Worm (Caenorhabditis elegans): ENCODE measurements around the gene F43D2.3.

Gene F43D2.3

ce11 chrV:14640769-14641168 lies 9.1 kb downstream of the F43D2.3 start, which contains the start of gene C54G10.1:
TSS of gene C54G10.1 (plus strand) at chrV:14641101.
- TF ChIP-seq hnd-1 (tag; optimal IDR thresholded peaks at IDR 0.05) (no peak), tra-4 (tag; optimal IDR thresholded peaks at IDR 0.05) (no peak), B0310.2 (tag; optimal IDR thresholded peaks at IDR 0.05) (no peak), pes-1 (GFP tag; IDR thresholded peaks at IDR 0.05) (no peak), ets-7 (tag; optimal IDR thresholded peaks at IDR 0.05) (no peak), tbx-37 (GFP tag; conservative IDR thresholded peaks at IDR 0.05) (no peak), sea-1 (GFP tag; conservative IDR thresholded peaks at IDR 0.05) (no peak), flt-1 (GFP tag; IDR thresholded peaks at IDR 0.05) (no peak), ceh-13 (GFP tag; optimal IDR thresholded peaks at IDR 0.05) (no peak), ceh-36 (tag; optimal IDR thresholded peaks at IDR 0.05) (no peak), tbx-11 (GFP tag; IDR thresholded peaks at IDR 0.05) (no peak), ama-1 (optimal IDR thresholded peaks at IDR 0.05) (no peak), F13C5.2 (tag; optimal IDR thresholded peaks at IDR 0.05) (no peak), hmbx-1 (tag; optimal IDR thresholded peaks at IDR 0.05) (no peak)

ce11 chrV:14642016-14642415 lies 10.3 kb downstream of the F43D2.3 start:
- TF ChIP-seq hmg-4 (GFP tag; optimal IDR thresholded peaks at IDR 0.05), result no peak
- TF ChIP-seq pes-1 (GFP tag; IDR thresholded peaks at IDR 0.05), result no peak
- TF ChIP-seq aly-1 (tag; optimal IDR thresholded peaks at IDR 0.05), result no peak
- TF ChIP-seq tbx-11 (GFP tag; IDR thresholded peaks at IDR 0.05), result no peak
- no peak for TF ChIP-seq B0310.2 (tag; optimal IDR thresholded peaks at IDR 0.05)
- TF ChIP-seq ama-1 (optimal IDR thresholded peaks at IDR 0.05), result no peak
- TF ChIP-seq tra-4 (tag; optimal IDR thresholded peaks at IDR 0.05), result no peak
- TF ChIP-seq hmbx-1 (tag; optimal IDR thresholded peaks at IDR 0.05), result no peak
- no peak for TF ChIP-seq flt-1 (GFP tag; IDR thresholded peaks at IDR 0.05)
- TF ChIP-seq hnd-1 (tag; optimal IDR thresholded peaks at IDR 0.05), result no peak
- TF ChIP-seq ets-7 (tag; optimal IDR thresholded peaks at IDR 0.05), result no peak
- TF ChIP-seq ceh-36 (tag; optimal IDR thresholded peaks at IDR 0.05), result no peak

- TF ChIP-seq flt-1 (GFP tag; IDR thresholded peaks at IDR 0.05) (0 out of 2 replicates have a peak, but pooled peaks have one; percentile 25), hmg-4 (GFP tag; optimal IDR thresholded peaks at IDR 0.05) (peak; percentile 36), ets-7 (tag; optimal IDR thresholded peaks at IDR 0.05) (no peak), B0310.2 (tag; optimal IDR thresholded peaks at IDR 0.05) (no peak), aly-1 (tag; optimal IDR thresholded peaks at IDR 0.05) (no peak)
These were observed 14.4 kb downstream of the F43D2.3 start, which contains the start of the genes rfc-1 and pmp-3 for ce11 chrV:14645817-14646789. TSS of gene rfc-1 (minus strand) at chrV:14645979. TSS of gene pmp-3 (plus strand) at chrV:14646739.

DNA sequence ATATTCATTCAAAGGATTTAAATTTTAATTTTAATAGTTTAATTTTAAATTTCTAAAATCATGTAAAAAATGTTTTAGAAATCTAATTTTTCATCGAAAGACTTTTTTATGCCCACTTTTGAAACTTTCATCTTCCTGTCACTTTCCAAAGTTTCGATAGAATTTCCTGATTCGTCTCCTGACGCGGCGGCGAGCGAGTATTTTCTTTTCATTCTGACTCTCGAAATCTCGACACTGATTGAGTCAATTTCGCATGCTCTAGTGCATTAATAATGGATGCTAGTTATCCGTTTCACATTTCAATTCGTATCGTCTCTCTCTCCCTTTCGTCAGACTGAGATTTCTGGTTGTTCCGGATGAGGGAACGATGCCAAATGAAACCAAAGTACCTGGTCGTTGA lies 17.1 kb downstream of the F43D2.3 start:
- TF ChIP-seq pes-1 (GFP tag; IDR thresholded peaks at IDR 0.05) (no peak), hmbx-1 (tag; optimal IDR thresholded peaks at IDR 0.05) (no peak), ets-7 (tag; optimal IDR thresholded peaks at IDR 0.05) (no peak), tbx-37 (GFP tag; conservative IDR thresholded peaks at IDR 0.05) (no peak), F13C5.2 (tag; optimal IDR thresholded peaks at IDR 0.05) (no peak), scrt-1 (GFP tag; IDR thresholded peaks at IDR 0.05) (no peak), flt-1 (GFP tag; IDR thresholded peaks at IDR 0.05) (no peak), hmg-4 (GFP tag; optimal IDR thresholded peaks at IDR 0.05) (no peak), tbx-11 (GFP tag; IDR thresholded peaks at IDR 0.05) (no peak), ceh-13 (GFP tag; optimal IDR thresholded peaks at IDR 0.05) (no peak), B0310.2 (tag; optimal IDR thresholded peaks at IDR 0.05) (no peak), ceh-36 (tag; optimal IDR thresholded peaks at IDR 0.05) (no peak)

- TF ChIP-seq tbx-11 (GFP tag; IDR thresholded peaks at IDR 0.05), result no peak
- no peak for TF ChIP-seq tra-4 (tag; optimal IDR thresholded peaks at IDR 0.05)
- no peak for TF ChIP-seq ama-1 (optimal IDR thresholded peaks at IDR 0.05)
- no peak for TF ChIP-seq hnd-1 (tag; optimal IDR thresholded peaks at IDR 0.05)
- no peak for TF ChIP-seq F13C5.2 (tag; optimal IDR thresholded peaks at IDR 0.05)
- TF ChIP-seq ceh-13 (GFP tag; optimal IDR thresholded peaks at IDR 0.05), result no peak
- no peak for TF ChIP-seq pes-1 (GFP tag; IDR thresholded peaks at IDR 0.05)
- TF ChIP-seq B0310.2 (tag; optimal IDR thresholded peaks at IDR 0.05), result no peak
- no peak for TF ChIP-seq aly-1 (tag; optimal IDR thresholded peaks at IDR 0.05)
- TF ChIP-seq ets-7 (tag; optimal IDR thresholded peaks at IDR 0.05), result no peak
- TF ChIP-seq hmg-4 (GFP tag; optimal IDR thresholded peaks at IDR 0.05), result no peak
- no peak for TF ChIP-seq tbx-37 (GFP tag; conservative IDR thresholded peaks at IDR 0.05)
- TF ChIP-seq scrt-1 (GFP tag; IDR thresholded peaks at IDR 0.05), result no peak
- TF ChIP-seq sea-1 (GFP tag; conservative IDR thresholded peaks at IDR 0.05), result no peak
- TF ChIP-seq hmbx-1 (tag; optimal IDR thresholded peaks at IDR 0.05), result no peak
- TF ChIP-seq ceh-36 (tag; optimal IDR thresholded peaks at IDR 0.05), result no peak
- TF ChIP-seq flt-1 (GFP tag; IDR thresholded peaks at IDR 0.05), result no peak
These were observed 18.2 kb downstream of the F43D2.3 start for ce11 chrV:14649929-14650328.

- no peak for TF ChIP-seq ets-7 (tag; optimal IDR thresholded peaks at IDR 0.05)
- TF ChIP-seq hmbx-1 (tag; optimal IDR thresholded peaks at IDR 0.05), result no peak
- no peak for TF ChIP-seq ceh-36 (tag; optimal IDR thresholded peaks at IDR 0.05)
- no peak for TF ChIP-seq pes-1 (GFP tag; IDR thresholded peaks at IDR 0.05)
- no peak for TF ChIP-seq tbx-11 (GFP tag; IDR thresholded peaks at IDR 0.05)
- TF ChIP-seq hmg-4 (GFP tag; optimal IDR thresholded peaks at IDR 0.05), result no peak
- no peak for TF ChIP-seq hnd-1 (tag; optimal IDR thresholded peaks at IDR 0.05)
These were observed 18.9 kb downstream of the F43D2.3 start for ce11 chrV:14650631-14651030.

- TF ChIP-seq F13C5.2 (tag; optimal IDR thresholded peaks at IDR 0.05), result no peak
- no peak for TF ChIP-seq flt-1 (GFP tag; IDR thresholded peaks at IDR 0.05)
- TF ChIP-seq scrt-1 (GFP tag; IDR thresholded peaks at IDR 0.05), result no peak
- no peak for TF ChIP-seq tbx-11 (GFP tag; IDR thresholded peaks at IDR 0.05)
- no peak for TF ChIP-seq hmbx-1 (tag; optimal IDR thresholded peaks at IDR 0.05)
- TF ChIP-seq ceh-13 (GFP tag; optimal IDR thresholded peaks at IDR 0.05), result no peak
- no peak for TF ChIP-seq B0310.2 (tag; optimal IDR thresholded peaks at IDR 0.05)
- no peak for TF ChIP-seq ama-1 (optimal IDR thresholded peaks at IDR 0.05)
- TF ChIP-seq aly-1 (tag; optimal IDR thresholded peaks at IDR 0.05), result no peak
- TF ChIP-seq hnd-1 (tag; optimal IDR thresholded peaks at IDR 0.05), result no peak
- TF ChIP-seq ets-7 (tag; optimal IDR thresholded peaks at IDR 0.05), result no peak
- no peak for TF ChIP-seq pes-1 (GFP tag; IDR thresholded peaks at IDR 0.05)
- no peak for TF ChIP-seq tbx-37 (GFP tag; conservative IDR thresholded peaks at IDR 0.05)
- no peak for TF ChIP-seq sea-1 (GFP tag; conservative IDR thresholded peaks at IDR 0.05)
- no peak for TF ChIP-seq ceh-36 (tag; optimal IDR thresholded peaks at IDR 0.05)
- no peak for TF ChIP-seq tra-4 (tag; optimal IDR thresholded peaks at IDR 0.05)
- TF ChIP-seq hmg-4 (GFP tag; optimal IDR thresholded peaks at IDR 0.05), result no peak
These were observed 24.0 kb downstream of the F43D2.3 start for ce11 chrV:14655689-14656088.

All from whole organism, early embryonic.